Fruit fly (Drosophila melanogaster) whole organism, embryonic: Measurements from ENCODE around the gene CG17666.
A peak's percentile ranks its signal among the peaks of the same experiment; 100 is the strongest.

Experiments
- CG10274 ChIP-seq: fragments of 200-800 bp; sonication (Bioruptor generic); optimal IDR thresholded peaks from 3 replicates; lab custom pipeline; 2017; ENCODE audit warnings: missing biosample characterization, mild to moderate bottlenecking, missing genetic modification characterization
- CG11093 ChIP-seq: fragments of 200-800 bp; sonication (Bioruptor generic); IDR thresholded peaks from 3 replicates; pipeline ENCODE4 v1.3.6; 2022; ENCODE audit warnings: missing biosample characterization, missing genetic modification characterization
- CG11456 ChIP-seq: fragments of 200-800 bp; sonication (Bioruptor generic); IDR thresholded peaks from 3 replicates; pipeline ENCODE4 v1.3.6; 2022; ENCODE audit warnings: missing biosample characterization, missing genetic modification characterization
- CG12104 ChIP-seq: fragments of 200-800 bp; sonication (Bioruptor generic); optimal IDR thresholded peaks from 3 replicates; lab custom pipeline; 2016; ENCODE audit warnings: missing biosample characterization, missing genetic modification characterization
- CG12299 ChIP-seq: fragments of 200-800 bp; sonication (Bioruptor generic); optimal IDR thresholded peaks from 2 replicates; lab custom pipeline; 2018; ENCODE audit warnings: missing biosample characterization, mild to moderate bottlenecking, missing genetic modification characterization
- CG14860 ChIP-seq: fragments of 200-800 bp; sonication (Bioruptor generic); IDR thresholded peaks from 3 replicates; pipeline ENCODE4 v1.3.6; 2022; ENCODE audit warnings: missing biosample characterization, missing genetic modification characterization; ENCODE audit not compliant: partially characterized antibody
- CG14965 ChIP-seq: fragments of 200-800 bp; sonication (Bioruptor generic); optimal IDR thresholded peaks from 2 replicates; lab custom pipeline; 2016; ENCODE audit warnings: missing biosample characterization, missing genetic modification characterization, borderline replicate concordance
- CG15696 ChIP-seq: fragments of 200-800 bp; sonication (Bioruptor generic); optimal IDR thresholded peaks from 2 replicates; lab custom pipeline; 2019; ENCODE audit warnings: missing biosample characterization, mild to moderate bottlenecking, missing genetic modification characterization, moderate library complexity
- CG1602 ChIP-seq: fragments of 200-800 bp; sonication (Bioruptor generic); optimal IDR thresholded peaks from 3 replicates; lab custom pipeline; 2016; ENCODE audit warnings: missing biosample characterization, missing genetic modification characterization
- CG1647 ChIP-seq: fragments of 200-800 bp; sonication (Bioruptor generic); optimal IDR thresholded peaks from 3 replicates; lab custom pipeline; 2016; ENCODE audit warnings: missing biosample characterization, missing genetic modification characterization
- CG16863 ChIP-seq: fragments of 200-800 bp; sonication (Bioruptor generic); optimal IDR thresholded peaks from 3 replicates; lab custom pipeline; 2016; ENCODE audit warnings: missing biosample characterization, missing genetic modification characterization
- CG17385 ChIP-seq: fragments of 200-800 bp; sonication (Bioruptor generic); optimal IDR thresholded peaks from 3 replicates; lab custom pipeline; 2018; ENCODE audit warnings: missing biosample characterization, mild to moderate bottlenecking, missing genetic modification characterization
- CG18764 ChIP-seq: fragments of 200-800 bp; sonication (Bioruptor generic); optimal IDR thresholded peaks from 3 replicates; lab custom pipeline; 2016; ENCODE audit warnings: missing biosample characterization, missing genetic modification characterization
- CG2120 ChIP-seq: fragments of 200-800 bp; sonication (Bioruptor generic); optimal IDR thresholded peaks from 3 replicates; lab custom pipeline; 2016; ENCODE audit warnings: missing biosample characterization, missing genetic modification characterization
- CG30431 ChIP-seq: fragments of 200-800 bp; sonication (Bioruptor generic); optimal IDR thresholded peaks from 2 replicates; lab custom pipeline; 2017; ENCODE audit warnings: missing biosample characterization, missing genetic modification characterization
- CG3065 ChIP-seq: fragments of 200-800 bp; sonication (Bioruptor generic); optimal IDR thresholded peaks from 2 replicates; lab custom pipeline; 2016; ENCODE audit warnings: missing biosample characterization, missing genetic modification characterization
- CG31441 ChIP-seq: fragments of 200-800 bp; sonication (Bioruptor generic); IDR thresholded peaks from 2 replicates; pipeline ENCODE4 v1.3.6; 2022; ENCODE audit warnings: missing biosample characterization, missing genetic modification characterization
- CG32532 ChIP-seq: fragments of 200-800 bp; sonication (Bioruptor generic); IDR thresholded peaks from 2 replicates; pipeline ENCODE4 v1.3.6; 2022; ENCODE audit warnings: missing biosample characterization, missing genetic modification characterization
- CG6254 ChIP-seq: fragments of 200-800 bp; sonication (Bioruptor generic); optimal IDR thresholded peaks from 3 replicates; lab custom pipeline; 2017; ENCODE audit warnings: mild to moderate bottlenecking, missing biosample characterization, missing genetic modification reagents, missing genetic modification characterization
- CG6765 ChIP-seq: fragments of 200-800 bp; sonication (Bioruptor generic); optimal IDR thresholded peaks from 3 replicates; lab custom pipeline; 2017; ENCODE audit warnings: missing biosample characterization, mild to moderate bottlenecking, missing genetic modification characterization
- CG8359 ChIP-seq: fragments of 200-800 bp; sonication (Bioruptor generic); optimal IDR thresholded peaks from 2 replicates; lab custom pipeline; 2017; ENCODE audit warnings: missing biosample characterization, mild to moderate bottlenecking, missing genetic modification characterization, borderline replicate concordance
- CG8765 ChIP-seq: fragments of 200-800 bp; sonication (Bioruptor generic); IDR thresholded peaks from 2 replicates; pipeline ENCODE4 v1.3.6; 2022; ENCODE audit warnings: missing biosample characterization, missing genetic modification characterization
- CG9727 ChIP-seq: fragments of 200-800 bp; sonication (Bioruptor generic); optimal IDR thresholded peaks from 3 replicates; lab custom pipeline; 2017; ENCODE audit warnings: missing biosample characterization, mild to moderate bottlenecking, missing genetic modification characterization
- D ChIP-seq, 2 experiments: fragments of 200-800 bp in 1 of 2; fragments of >200 bp in 1 of 2; sonication (Bioruptor generic) in 1 of 2; optimal IDR thresholded peaks; 2 replicates in 1 of 2; 3 replicates in 1 of 2; lab custom pipeline; 2017; ENCODE audit warnings: mild to moderate bottlenecking in 1 of 2, missing biosample characterization in 1 of 2, missing genetic modification characterization in 1 of 2, missing genetic modification reagents in 1 of 2
- H2.0 ChIP-seq: fragments of 200-800 bp; sonication (Bioruptor generic); IDR thresholded peaks from 2 replicates; pipeline ENCODE4 v1.3.6; 2022; ENCODE audit warnings: missing biosample characterization, missing genetic modification characterization
- HLH4C ChIP-seq: fragments of 200-800 bp; sonication (Bioruptor generic); IDR thresholded peaks from 3 replicates; pipeline ENCODE4 v1.3.6; 2022; ENCODE audit warnings: missing biosample characterization, missing genetic modification characterization; ENCODE audit not compliant: partially characterized antibody
- HLHmδ ChIP-seq: fragments of 200-800 bp; sonication (Bioruptor generic); optimal IDR thresholded peaks from 2 replicates; lab custom pipeline; 2018; ENCODE audit warnings: missing biosample characterization, mild to moderate bottlenecking, missing genetic modification characterization, moderate library complexity
- HmgD ChIP-seq: fragments of 200-800 bp; sonication (Bioruptor generic); optimal IDR thresholded peaks from 3 replicates; lab custom pipeline; 2016; ENCODE audit warnings: missing biosample characterization, missing genetic modification characterization
- Neu2 ChIP-seq: fragments of 200-800 bp; sonication (Bioruptor generic); optimal IDR thresholded peaks from 3 replicates; lab custom pipeline; 2016; ENCODE audit warnings: missing biosample characterization, missing genetic modification characterization, borderline replicate concordance
- Optix ChIP-seq: fragments of 200-800 bp; sonication (Bioruptor generic); IDR thresholded peaks from 3 replicates; pipeline ENCODE4 v1.3.6; 2022; ENCODE audit warnings: missing biosample characterization, missing genetic modification characterization
- Sox100B ChIP-seq: fragments of 200-800 bp; sonication (Bioruptor generic); optimal IDR thresholded peaks from 3 replicates; lab custom pipeline; 2018; ENCODE audit warnings: missing biosample characterization, mild to moderate bottlenecking, missing genetic modification characterization
- Sry-δ ChIP-seq: fragments of 200-800 bp; sonication (Bioruptor generic); optimal IDR thresholded peaks from 2 replicates; lab custom pipeline; 2016; ENCODE audit warnings: missing biosample characterization, missing genetic modification characterization
- chinmo ChIP-seq: fragments of 200-800 bp; sonication (Bioruptor generic); IDR thresholded peaks from 4 replicates; pipeline ENCODE4 v1.3.6; 2022; ENCODE audit warnings: missing biosample characterization, missing genetic modification characterization; ENCODE audit not compliant: partially characterized antibody
- croc ChIP-seq: fragments of 200-800 bp; sonication (Bioruptor generic); conservative IDR thresholded peaks from 3 replicates; pipeline ENCODE4 v1.3.6; 2022; ENCODE audit warnings: missing biosample characterization, missing genetic modification characterization
- dan ChIP-seq: fragments of 200-800 bp; sonication (Bioruptor generic); IDR thresholded peaks from 2 replicates; pipeline ENCODE4 v1.3.6; 2022; ENCODE audit warnings: missing biosample characterization, missing genetic modification characterization
- disco-r ChIP-seq: fragments of 200-800 bp; sonication (Bioruptor generic); optimal IDR thresholded peaks from 2 replicates; lab custom pipeline; 2016; ENCODE audit warnings: missing biosample characterization, missing genetic modification characterization
- dpn ChIP-seq, 2 experiments: fragments of 200-800 bp; sonication (Bioruptor generic); optimal IDR thresholded peaks; 3 replicates each; lab custom pipeline; 2016; ENCODE audit warnings: missing biosample characterization in 2 of 2, missing genetic modification characterization in 2 of 2
- emc ChIP-seq: fragments of 200-800 bp; sonication (Bioruptor generic); optimal IDR thresholded peaks from 2 replicates; lab custom pipeline; 2016; ENCODE audit warnings: missing biosample characterization, missing genetic modification characterization
- eve ChIP-seq, 2 experiments: fragments of >200 bp; optimal IDR thresholded peaks; 2 replicates each; lab custom pipeline; 2017; ENCODE audit warnings: missing biosample characterization in 2 of 2, missing genetic modification characterization in 2 of 2
- fd102C ChIP-seq: fragments of 200-800 bp; sonication (Bioruptor generic); optimal IDR thresholded peaks from 2 replicates; lab custom pipeline; 2018; ENCODE audit warnings: missing biosample characterization, mild to moderate bottlenecking, missing genetic modification characterization, moderate library complexity
- ftz-f1 ChIP-seq: fragments of 200-800 bp; sonication (Bioruptor generic); optimal IDR thresholded peaks from 2 replicates; lab custom pipeline; 2016; ENCODE audit warnings: missing biosample characterization, missing genetic modification characterization
- gcm ChIP-seq: fragments of 200-800 bp; sonication (Bioruptor generic); optimal IDR thresholded peaks from 2 replicates; lab custom pipeline; 2019; ENCODE audit warnings: missing biosample characterization, mild to moderate bottlenecking, missing genetic modification characterization, moderate library complexity
- jigr1 ChIP-seq: fragments of 200-800 bp; sonication (Bioruptor generic); IDR thresholded peaks from 3 replicates; pipeline ENCODE4 v1.3.6; 2022; ENCODE audit warnings: missing biosample characterization, missing genetic modification characterization
- mirr ChIP-seq: fragments of 200-800 bp; sonication (Bioruptor generic); optimal IDR thresholded peaks from 3 replicates; lab custom pipeline; 2018; ENCODE audit warnings: missing biosample characterization, mild to moderate bottlenecking, missing genetic modification characterization
- p53 ChIP-seq: fragments of 200-800 bp; sonication (Bioruptor generic); optimal IDR thresholded peaks from 2 replicates; lab custom pipeline; 2016; ENCODE audit warnings: missing biosample characterization, missing genetic modification characterization
- pita ChIP-seq: fragments of 200-800 bp; sonication (Bioruptor generic); optimal IDR thresholded peaks from 2 replicates; lab custom pipeline; 2017; ENCODE audit warnings: missing biosample characterization, mild to moderate bottlenecking, missing genetic modification characterization
- stwl ChIP-seq: fragments of 200-800 bp; sonication (Bioruptor generic); optimal IDR thresholded peaks from 3 replicates; lab custom pipeline; 2018; ENCODE audit warnings: missing biosample characterization, mild to moderate bottlenecking, missing genetic modification characterization, moderate library complexity
- tio ChIP-seq: fragments of 200-800 bp; sonication (Bioruptor generic); optimal IDR thresholded peaks from 2 replicates; lab custom pipeline; 2017; ENCODE audit warnings: missing biosample characterization, missing genetic modification characterization, inconsistent platforms
- vvl ChIP-seq: fragments of 200-800 bp; sonication (Bioruptor generic); IDR thresholded peaks from 2 replicates; pipeline ENCODE4 v1.3.6; 2022; ENCODE audit warnings: missing biosample characterization, missing genetic modification characterization
- wor ChIP-seq: fragments of 200-800 bp; sonication (Bioruptor generic); IDR thresholded peaks from 2 replicates; pipeline ENCODE4 v1.3.6; 2022; ENCODE audit warnings: missing biosample characterization, missing genetic modification characterization
- zfh2 ChIP-seq: fragments of 200-800 bp; sonication (Bioruptor generic); optimal IDR thresholded peaks from 2 replicates; lab custom pipeline; 2016; ENCODE audit warnings: missing biosample characterization, missing genetic modification characterization

Gene CG17666

dm6 chr3L:12732742-12733141, 48.4 kb upstream of the CG17666 start (continued):
- TF ChIP-seq D (optimal IDR thresholded peaks at IDR 0.05; lab: Kevin White, UChicago) (no peak), D (GFP tag; optimal IDR thresholded peaks at IDR 0.05; lab: Kevin White, UChicago) (no peak), stwl (tag; lab: Kevin White, UChicago) (peak; percentile 36), CG12299 (tag; lab: Kevin White, UChicago) (no peak), CG6254 (GFP tag; lab: Kevin White, UChicago) (no peak), disco-r (GFP tag; lab: Kevin White, UChicago) (no peak), CG2120 (GFP tag; lab: Kevin White, UChicago) (no peak), wor (no peak), CG31441 (GFP tag; lab: Robert Waterston, UW) (no peak), mirr (GFP tag; lab: Kevin White, UChicago) (no peak), zfh2 (no peak), vvl (GFP tag; lab: Robert Waterston, UW) (no peak), CG14965 (GFP tag; lab: Kevin White, UChicago) (no peak), Sox100B (GFP tag; lab: Kevin White, UChicago) (no peak), Neu2 (no peak), chinmo (GFP tag; lab: Robert Waterston, UW) (peak; percentile 66; the same call in 1 of the 4 replicates), CG1602 (GFP tag; lab: Kevin White, UChicago) (no peak), gcm (GFP tag; lab: Kevin White, UChicago) (no peak), Optix (GFP tag; lab: Robert Waterston, UW) (no peak), CG6765 (GFP tag; lab: Kevin White, UChicago) (no peak), dpn (GFP tag; optimal IDR thresholded peaks at IDR 0.05; lab: Kevin White, UChicago) (no peak), emc (GFP tag; lab: Kevin White, UChicago) (no peak), CG11456 (GFP tag; lab: Robert Waterston, UW) (no peak), CG8765 (GFP tag; lab: Robert Waterston, UW) (no peak), p53 (GFP tag; lab: Kevin White, UChicago) (no peak), Sry-δ (GFP tag; lab: Kevin White, UChicago) (peak; percentile 34), pita (GFP tag; lab: Kevin White, UChicago) (peak; percentile 52), CG8359 (GFP tag; lab: Kevin White, UChicago) (no peak), CG11093 (GFP tag; lab: Robert Waterston, UW) (no peak), croc (GFP tag; lab: Robert Waterston, UW) (no peak), CG3065 (GFP tag; lab: Kevin White, UChicago) (no peak), tio (no peak), CG15696 (tag; lab: Kevin White, UChicago) (no peak), CG17385 (GFP tag; lab: Kevin White, UChicago) (no peak), CG30431 (GFP tag; lab: Kevin White, UChicago) (no peak), HLHmδ (GFP tag; lab: Kevin White, UChicago) (no peak), CG9727 (GFP tag; lab: Kevin White, UChicago) (no peak), CG12104 (GFP tag; lab: Kevin White, UChicago) (no peak), jigr1 (GFP tag; lab: Robert Waterston, UW) (no peak), HmgD (GFP tag; lab: Kevin White, UChicago) (no peak), CG1647 (no peak), CG18764 (GFP tag; lab: Kevin White, UChicago) (no peak), CG10274 (no peak), CG32532 (GFP tag; lab: Robert Waterston, UW) (no peak), ftz-f1 (GFP tag; lab: Kevin White, UChicago) (no peak), CG16863 (no peak), dan (GFP tag; lab: Robert Waterston, UW) (no peak), fd102C (GFP tag; lab: Kevin White, UChicago) (no peak), H2.0 (no peak), CG14860 (GFP tag; lab: Robert Waterston, UW) (peak; percentile 38; the same call in 1 of the 3 replicates), HLH4C (GFP tag; lab: Robert Waterston, UW) (peak; percentile 67; the same call in 2 of the 3 replicates), eve (GFP tag; optimal IDR thresholded peaks at IDR 0.05; lab: Kevin White, UChicago) (no peak)
